Worm (Caenorhabditis elegans): ENCODE results near the gene nlp-82.

nlp-82 gene

ce11 chrII:9271285-9271684 lies 17.2 kb upstream of the nlp-82 start:
- TF ChIP-seq zip-8 (tag; optimal IDR thresholded peaks at IDR 0.05): no peak
- no peak for TF ChIP-seq flh-1 (GFP tag; optimal IDR thresholded peaks at IDR 0.05)
- no peak for TF ChIP-seq snpc-4 (tag; optimal IDR thresholded peaks at IDR 0.05)
- TF ChIP-seq elt-1 (tag; optimal IDR thresholded peaks at IDR 0.05; ENCODE audit: borderline replicate concordance, insufficient read depth): no peak
- no peak for TF ChIP-seq ztf-11 (tag; optimal IDR thresholded peaks at IDR 0.05)
- no peak for TF ChIP-seq nhr-28 (tag; optimal IDR thresholded peaks at IDR 0.05)
- no peak for TF ChIP-seq drap-1 (GFP tag; optimal IDR thresholded peaks at IDR 0.05)
- TF ChIP-seq elt-3 (tag; optimal IDR thresholded peaks at IDR 0.05): no peak
- no peak for TF ChIP-seq nhr-76 (tag; optimal IDR thresholded peaks at IDR 0.05)
- TF ChIP-seq ham-2 (GFP tag; optimal IDR thresholded peaks at IDR 0.05): no peak
- no peak for TF ChIP-seq sem-2 (GFP tag; optimal IDR thresholded peaks at IDR 0.05)
- no peak for TF ChIP-seq unc-120 (tag; optimal IDR thresholded peaks at IDR 0.05; ENCODE audit: poor library complexity, severe bottlenecking)
- TF ChIP-seq nhr-237 (tag; optimal IDR thresholded peaks at IDR 0.05): no peak
- TF ChIP-seq blmp-1 (tag; optimal IDR thresholded peaks at IDR 0.05): no peak
- TF ChIP-seq unc-39 (tag; optimal IDR thresholded peaks at IDR 0.05): no peak
- TF ChIP-seq M03D4.4 (tag; optimal IDR thresholded peaks at IDR 0.05): no peak
- no peak for TF ChIP-seq ces-1 (GFP tag; optimal IDR thresholded peaks at IDR 0.05)
- TF ChIP-seq lin-13 (tag; optimal IDR thresholded peaks at IDR 0.05): no peak
- TF ChIP-seq cnd-1 (tag; optimal IDR thresholded peaks at IDR 0.05): no peak
- TF ChIP-seq lsy-2 (tag; optimal IDR thresholded peaks at IDR 0.05): no peak

ce11 chrII:9269588-9269987 lies 15.5 kb upstream of the nlp-82 start, which contains the start of gene C01G6.3:
Gene C01G6.3 (plus strand): TSS chrII:9269888.
- no peak for TF ChIP-seq nhr-12 (tag; optimal IDR thresholded peaks at IDR 0.05)
- TF ChIP-seq nhr-28 (tag; optimal IDR thresholded peaks at IDR 0.05): no peak
- TF ChIP-seq ceh-83 (GFP tag; optimal IDR thresholded peaks at IDR 0.05): no peak
- TF ChIP-seq lsy-2 (tag; optimal IDR thresholded peaks at IDR 0.05): no peak
- no peak for TF ChIP-seq mls-2 (tag; optimal IDR thresholded peaks at IDR 0.05)
- TF ChIP-seq blmp-1 (tag; optimal IDR thresholded peaks at IDR 0.05): no peak
- TF ChIP-seq elt-3 (tag; optimal IDR thresholded peaks at IDR 0.05): no peak
- TF ChIP-seq pha-4 (tag; optimal IDR thresholded peaks at IDR 0.05): no peak
- no peak for TF ChIP-seq snpc-4 (tag; optimal IDR thresholded peaks at IDR 0.05)
- no peak for TF ChIP-seq zip-8 (tag; optimal IDR thresholded peaks at IDR 0.05)
- no peak for TF ChIP-seq mep-1 (tag; optimal IDR thresholded peaks at IDR 0.05)
- TF ChIP-seq nhr-237 (tag; optimal IDR thresholded peaks at IDR 0.05): no peak
- TF ChIP-seq sem-2 (GFP tag; optimal IDR thresholded peaks at IDR 0.05): no peak
- TF ChIP-seq ceh-43 (GFP tag; optimal IDR thresholded peaks at IDR 0.05): no peak

ce11 chrII:9268983-9269382 lies 14.9 kb upstream of the nlp-82 start:
- TF ChIP-seq elt-1 (tag; optimal IDR thresholded peaks at IDR 0.05; ENCODE audit: borderline replicate concordance, insufficient read depth) (peak; percentile 10), cnd-1 (tag; optimal IDR thresholded peaks at IDR 0.05) (peak; percentile 50), nhr-237 (tag; optimal IDR thresholded peaks at IDR 0.05) (no peak), mls-2 (tag; optimal IDR thresholded peaks at IDR 0.05) (no peak), zip-8 (tag; optimal IDR thresholded peaks at IDR 0.05) (peak; percentile 99), unc-62 (GFP tag; optimal IDR thresholded peaks at IDR 0.05) (peak; percentile 18), ztf-11 (tag; optimal IDR thresholded peaks at IDR 0.05) (no peak), mep-1 (tag; optimal IDR thresholded peaks at IDR 0.05) (peak; percentile 7), lin-32 (GFP tag; optimal IDR thresholded peaks at IDR 0.05) (no peak), nhr-2 (tag; optimal IDR thresholded peaks at IDR 0.05) (peak; percentile 95), ham-2 (GFP tag; optimal IDR thresholded peaks at IDR 0.05) (no peak), ceh-39 (tag; optimal IDR thresholded peaks at IDR 0.05) (peak; percentile 84)

ce11 chrII:9266755-9267154 lies 12.7 kb upstream of the nlp-82 start, which contains the start of gene C01G6.2:
Gene C01G6.2 (plus strand): TSS chrII:9267055.
- TF ChIP-seq elt-3 (tag; optimal IDR thresholded peaks at IDR 0.05) (no peak), snpc-4 (tag; optimal IDR thresholded peaks at IDR 0.05) (no peak), ham-2 (GFP tag; optimal IDR thresholded peaks at IDR 0.05) (no peak), unc-39 (tag; optimal IDR thresholded peaks at IDR 0.05) (no peak), ceh-39 (tag; optimal IDR thresholded peaks at IDR 0.05) (no peak), pha-4 (tag; optimal IDR thresholded peaks at IDR 0.05) (no peak), tbx-8 (GFP tag; optimal IDR thresholded peaks at IDR 0.05) (no peak), ztf-11 (tag; optimal IDR thresholded peaks at IDR 0.05) (no peak), sptf-1 (tag; optimal IDR thresholded peaks at IDR 0.05) (no peak), lsy-2 (tag; optimal IDR thresholded peaks at IDR 0.05) (no peak), nhr-76 (tag; optimal IDR thresholded peaks at IDR 0.05) (no peak), lin-32 (GFP tag; optimal IDR thresholded peaks at IDR 0.05) (no peak), nhr-2 (tag; optimal IDR thresholded peaks at IDR 0.05) (no peak), lin-13 (tag; optimal IDR thresholded peaks at IDR 0.05) (no peak), mab-5 (tag; optimal IDR thresholded peaks at IDR 0.05) (no peak), ceh-83 (GFP tag; optimal IDR thresholded peaks at IDR 0.05) (no peak)
